Worm (Caenorhabditis elegans) whole organism, young adult: ENCODE measurements around the gene Y48A6B.9.
A peak's percentile ranks its signal among the peaks of the same experiment; 100 is the strongest.

Source experiments
- B0019.2 ChIP-seq: fragments of 200-800 bp; sonication (Bioruptor generic); conservative IDR thresholded peaks from 2 replicates; pipeline ENCODE4 v1.3.6; 2022; ENCODE audit warnings: missing genetic modification reagents, missing genetic modification characterization, missing compliant biosample characterization
- B0035.1 ChIP-seq: sonication (generic microtip); optimal IDR thresholded peaks from 2 replicates; lab custom pipeline; 2016; ENCODE audit warnings: missing genetic modification characterization, mild to moderate bottlenecking, missing compliant biosample characterization, missing genotype, missing genetic modification reagents
- C06A6.2 ChIP-seq: fragments of 200-800 bp; sonication (Bioruptor generic); conservative IDR thresholded peaks from 2 replicates; pipeline ENCODE4 v1.3.6; 2022; ENCODE audit warnings: missing genetic modification characterization, missing compliant biosample characterization
- F23B12.7 ChIP-seq: sonication (generic microtip); optimal IDR thresholded peaks from 2 replicates; lab custom pipeline; 2017; ENCODE audit warnings: missing genetic modification characterization, mild to moderate bottlenecking, missing compliant biosample characterization, antibody characterized with exemption, moderate library complexity; ENCODE audit not compliant: insufficient read depth
- F49E8.2 ChIP-seq: sonication (generic microtip); optimal IDR thresholded peaks from 3 replicates; lab custom pipeline; 2017; ENCODE audit warnings: missing genetic modification characterization, mild to moderate bottlenecking, missing compliant biosample characterization, antibody characterized with exemption, moderate library complexity; ENCODE audit not compliant: insufficient read depth
- F52B5.7 ChIP-seq: sonication (generic microtip); optimal IDR thresholded peaks from 2 replicates; lab custom pipeline; 2016; ENCODE audit warnings: mild to moderate bottlenecking, missing genetic modification characterization, missing compliant biosample characterization
- T26A5.8 ChIP-seq: sonication (generic microtip); optimal IDR thresholded peaks from 2 replicates; lab custom pipeline; 2016; ENCODE audit warnings: missing genetic modification characterization, missing compliant biosample characterization
- Y53G8AR.9 ChIP-seq: fragments of 200-800 bp; sonication (Bioruptor generic); conservative IDR thresholded peaks from 2 replicates; pipeline ENCODE4 v1.3.6; 2022; ENCODE audit warnings: missing genetic modification reagents, missing genetic modification characterization, missing compliant biosample characterization
- Y56A3A.18 ChIP-seq: fragments of 200-800 bp; sonication (Bioruptor generic); IDR thresholded peaks from 2 replicates; pipeline ENCODE4 v1.3.6; 2022; ENCODE audit warnings: missing genetic modification reagents, missing genetic modification characterization, missing compliant biosample characterization
- akir-1 ChIP-seq: fragments of 200-800 bp; sonication (Bioruptor generic); optimal IDR thresholded peaks from 2 replicates; lab custom pipeline; 2018; ENCODE audit warnings: mild to moderate bottlenecking, missing genetic modification characterization, moderate library complexity, missing compliant biosample characterization
- aptf-3 ChIP-seq: fragments of 200-800 bp; sonication (Bioruptor generic); IDR thresholded peaks from 2 replicates; pipeline ENCODE4 v1.3.6; 2022; ENCODE audit warnings: missing genetic modification characterization, missing compliant biosample characterization
- atf-7 ChIP-seq: sonication (generic microtip); optimal IDR thresholded peaks from 2 replicates; lab custom pipeline; 2017; ENCODE audit warnings: mild to moderate bottlenecking, missing genetic modification characterization, missing compliant biosample characterization
- attf-5 ChIP-seq: fragments of 200-800 bp; sonication (Bioruptor generic); optimal IDR thresholded peaks from 2 replicates; lab custom pipeline; 2018; ENCODE audit warnings: mild to moderate bottlenecking, missing genetic modification characterization, missing compliant biosample characterization
- attf-6 ChIP-seq: fragments of 200-800 bp; sonication (Bioruptor generic); IDR thresholded peaks from 2 replicates; pipeline ENCODE4 v1.3.6; 2022; ENCODE audit warnings: missing genetic modification reagents, missing genetic modification characterization, missing compliant biosample characterization
- cebp-1 ChIP-seq, 2 experiments: fragments of 200-800 bp in 1 of 2; sonication (Bioruptor generic) in 1 of 2; sonication (generic microtip) in 1 of 2; IDR thresholded peaks in 1 of 2; optimal IDR thresholded peaks in 1 of 2; 2 replicates each; pipeline versions ENCODE4 v1.3.6 to Lab custom; 2017 to 2022; ENCODE audit warnings: missing compliant biosample characterization in 2 of 2, missing genetic modification characterization in 2 of 2, mild to moderate bottlenecking in 1 of 2, missing genetic modification reagents in 1 of 2, moderate library complexity in 1 of 2
- ceh-58 ChIP-seq: fragments of 200-800 bp; sonication (Bioruptor generic); IDR thresholded peaks from 2 replicates; pipeline ENCODE4 v1.3.6; 2022; ENCODE audit warnings: missing genetic modification characterization, missing compliant biosample characterization
- chd-7 ChIP-seq: sonication (generic microtip); optimal IDR thresholded peaks from 2 replicates; lab custom pipeline; 2016; ENCODE audit warnings: mild to moderate bottlenecking, missing genetic modification characterization, moderate library complexity, missing compliant biosample characterization
- egl-44 ChIP-seq: fragments of 200-800 bp; sonication (Bioruptor generic); IDR thresholded peaks from 2 replicates; pipeline ENCODE4 v1.3.6; 2022; ENCODE audit warnings: missing genetic modification reagents, missing genetic modification characterization, missing compliant biosample characterization
- egrh-3 ChIP-seq: fragments of 200-800 bp; sonication (Bioruptor generic); IDR thresholded peaks from 2 replicates; pipeline ENCODE4 v1.3.6; 2022; ENCODE audit warnings: missing genetic modification reagents, missing genetic modification characterization, missing compliant biosample characterization
- ekl-4 ChIP-seq: fragments of 200-800 bp; sonication (Bioruptor generic); IDR thresholded peaks from 2 replicates; pipeline ENCODE4 v1.3.6; 2022; ENCODE audit warnings: missing genetic modification reagents, missing genetic modification characterization, missing compliant biosample characterization
- fkh-3 ChIP-seq: sonication (generic microtip); optimal IDR thresholded peaks from 2 replicates; lab custom pipeline; 2016; ENCODE audit warnings: mild to moderate bottlenecking, missing genetic modification characterization, missing compliant biosample characterization
- gei-17 ChIP-seq: fragments of 200-800 bp; sonication (Bioruptor generic); optimal IDR thresholded peaks from 2 replicates; lab custom pipeline; 2018; ENCODE audit warnings: mild to moderate bottlenecking, missing genetic modification characterization, missing compliant biosample characterization
- hmg-1.2 ChIP-seq: fragments of 200-800 bp; sonication (Bioruptor generic); IDR thresholded peaks from 2 replicates; pipeline ENCODE4 v1.3.6; 2022; ENCODE audit warnings: missing genetic modification reagents, missing genetic modification characterization, missing compliant biosample characterization
- lag-1 ChIP-seq: fragments of 200-800 bp; sonication (Bioruptor generic); IDR thresholded peaks from 2 replicates; pipeline ENCODE4 v1.3.6; 2022; ENCODE audit warnings: missing genetic modification reagents, missing genetic modification characterization, missing compliant biosample characterization
- let-526 ChIP-seq: fragments of 200-800 bp; sonication (Bioruptor generic); IDR thresholded peaks from 2 replicates; pipeline ENCODE4 v1.3.6; 2022; ENCODE audit warnings: missing genetic modification reagents, missing genetic modification characterization, missing compliant biosample characterization
- let-607 ChIP-seq, 2 experiments: fragments of 200-800 bp in 1 of 2; sonication (Bioruptor generic) in 1 of 2; sonication (generic microtip) in 1 of 2; optimal IDR thresholded peaks; 2 replicates each; lab custom pipeline; 2016 to 2018; ENCODE audit warnings: mild to moderate bottlenecking in 2 of 2, missing compliant biosample characterization in 2 of 2, missing genetic modification characterization in 2 of 2, moderate library complexity in 2 of 2, missing genotype in 1 of 2
- lin-26 ChIP-seq: fragments of 200-800 bp; sonication (Bioruptor generic); IDR thresholded peaks from 2 replicates; pipeline ENCODE4 v1.3.6; 2022; ENCODE audit warnings: missing genetic modification reagents, missing genetic modification characterization, missing compliant biosample characterization
- lin-35 ChIP-seq, 3 experiments: fragments of 150-350 bp in 2 of 3; sonication (generic microtip) in 1 of 3; optimal IDR thresholded peaks; 2 replicates each; lab custom pipeline; 2014 to 2018; ENCODE audit warnings: missing biosample characterization in 3 of 3, missing genetic modification characterization in 3 of 3, missing genetic modification reagents in 3 of 3
- lin-54 ChIP-seq: fragments of 200-800 bp; sonication (Bioruptor generic); optimal IDR thresholded peaks from 2 replicates; lab custom pipeline; 2018; ENCODE audit warnings: mild to moderate bottlenecking, missing genetic modification characterization, missing compliant biosample characterization
- lir-1 ChIP-seq: fragments of 200-800 bp; sonication (Bioruptor generic); conservative IDR thresholded peaks from 2 replicates; pipeline ENCODE4 v1.3.6; 2022; ENCODE audit warnings: missing genetic modification reagents, missing genetic modification characterization, missing compliant biosample characterization
- lsl-1 ChIP-seq: fragments of 200-800 bp; sonication (Bioruptor generic); optimal IDR thresholded peaks from 2 replicates; lab custom pipeline; 2018; ENCODE audit warnings: mild to moderate bottlenecking, missing genetic modification characterization, moderate library complexity, missing compliant biosample characterization
- madf-10 ChIP-seq: sonication (generic microtip); optimal IDR thresholded peaks from 2 replicates; lab custom pipeline; 2016; ENCODE audit warnings: mild to moderate bottlenecking, missing genetic modification characterization, missing compliant biosample characterization
- madf-8 ChIP-seq: fragments of 200-800 bp; sonication (Bioruptor generic); conservative IDR thresholded peaks from 2 replicates; pipeline ENCODE4 v1.3.6; 2022; ENCODE audit warnings: missing genetic modification reagents, missing genetic modification characterization, missing compliant biosample characterization
- mxl-1 ChIP-seq: sonication (generic microtip); optimal IDR thresholded peaks from 2 replicates; lab custom pipeline; 2016; ENCODE audit warnings: missing genetic modification characterization, missing compliant biosample characterization
- nfya-2 ChIP-seq: fragments of 200-800 bp; sonication (Bioruptor generic); IDR thresholded peaks from 2 replicates; pipeline ENCODE4 v1.3.6; 2022; ENCODE audit warnings: missing genetic modification reagents, missing genetic modification characterization, missing compliant biosample characterization
- nfyb-1 ChIP-seq: fragments of 200-800 bp; sonication (Bioruptor generic); IDR thresholded peaks from 2 replicates; pipeline ENCODE4 v1.3.6; 2022; ENCODE audit warnings: missing genetic modification reagents, missing genetic modification characterization, missing compliant biosample characterization
- nhr-120 ChIP-seq: fragments of 200-800 bp; sonication (Bioruptor generic); IDR thresholded peaks from 2 replicates; pipeline ENCODE4 v1.3.6; 2022; ENCODE audit warnings: missing genetic modification characterization, missing compliant biosample characterization
- nhr-27 ChIP-seq: fragments of 200-800 bp; sonication (Bioruptor generic); optimal IDR thresholded peaks from 2 replicates; lab custom pipeline; 2018; ENCODE audit warnings: mild to moderate bottlenecking, missing genetic modification characterization, moderate library complexity, missing compliant biosample characterization
- pbrm-1 ChIP-seq: fragments of 200-800 bp; sonication (Bioruptor generic); IDR thresholded peaks from 2 replicates; pipeline ENCODE4 v1.3.6; 2022; ENCODE audit warnings: missing genetic modification reagents, missing genetic modification characterization, missing compliant biosample characterization
- pha-4 ChIP-seq: fragments of 150-350 bp; sonication (generic microtip); optimal IDR thresholded peaks from 2 replicates; lab custom pipeline; 2014; ENCODE audit warnings: missing biosample characterization, missing genetic modification reagents, missing genetic modification characterization
- rcor-1 ChIP-seq: fragments of 200-800 bp; sonication (Bioruptor generic); IDR thresholded peaks from 2 replicates; pipeline ENCODE4 v1.3.6; 2022; ENCODE audit warnings: missing genetic modification reagents, missing genetic modification characterization, missing compliant biosample characterization
- snpc-1.1 ChIP-seq: sonication (generic microtip); optimal IDR thresholded peaks from 2 replicates; lab custom pipeline; 2017; ENCODE audit warnings: missing genetic modification characterization, mild to moderate bottlenecking, missing compliant biosample characterization, antibody characterized with exemption, moderate library complexity, missing genotype, missing genetic modification reagents; ENCODE audit not compliant: insufficient read depth
- snpc-3.4 ChIP-seq: sonication (generic microtip); optimal IDR thresholded peaks from 2 replicates; lab custom pipeline; 2017; ENCODE audit warnings: missing genetic modification characterization, mild to moderate bottlenecking, missing compliant biosample characterization, antibody characterized with exemption, moderate library complexity, missing genotype, missing genetic modification reagents
- zim-3 ChIP-seq: sonication (generic microtip); optimal IDR thresholded peaks from 2 replicates; lab custom pipeline; 2017; ENCODE audit warnings: mild to moderate bottlenecking, missing genetic modification characterization, moderate library complexity, missing compliant biosample characterization
- ztf-25 ChIP-seq: fragments of 200-800 bp; sonication (Bioruptor generic); IDR thresholded peaks from 2 replicates; pipeline ENCODE4 v1.3.6; 2022; ENCODE audit warnings: missing genetic modification reagents, missing genetic modification characterization, missing compliant biosample characterization
- ztf-6 ChIP-seq: fragments of 200-800 bp; sonication (Bioruptor generic); IDR thresholded peaks from 2 replicates; pipeline ENCODE4 v1.3.6; 2022; ENCODE audit warnings: missing genetic modification reagents, missing genetic modification characterization, missing compliant biosample characterization

Gene Y48A6B.9

ce11 chrIII:10989491-10990032 lies 43.4 kb upstream of the Y48A6B.9 start (continued):
- TF ChIP-seq atf-7 (tag; lab: Kevin White, UChicago) (peak; percentile 96), snpc-3.4 (tag; lab: Kevin White, UChicago) (peak; percentile 97), lsl-1 (GFP tag; lab: Kevin White, UChicago) (peak; percentile 70), akir-1 (GFP tag; lab: Kevin White, UChicago) (peak; percentile 88), ceh-58 (peak; percentile 86), nfyb-1 (GFP tag; lab: Robert Waterston, UW) (peak; percentile 98), ekl-4 (GFP tag; lab: Robert Waterston, UW) (peak; percentile 95), madf-8 (GFP tag; lab: Robert Waterston, UW) (peak; percentile 60), nfya-2 (GFP tag; lab: Robert Waterston, UW) (peak; percentile 79; the same call in 1 of the 2 replicates), attf-5 (peak; percentile 93), B0035.1 (tag; lab: Kevin White, UChicago) (peak; percentile 90), madf-10 (tag; lab: Kevin White, UChicago) (peak; percentile 92), cebp-1 (GFP tag; IDR thresholded peaks at IDR 0.05; lab: Robert Waterston, UW) (peak; percentile 99), cebp-1 (tag; optimal IDR thresholded peaks at IDR 0.05; lab: Kevin White, UChicago) (peak; percentile 100), F49E8.2 (peak; percentile 78), egl-44 (GFP tag; lab: Robert Waterston, UW) (peak; percentile 97), B0019.2 (GFP tag; lab: Robert Waterston, UW) (peak; percentile 65; the same call in 1 of the 2 replicates), egrh-3 (GFP tag; lab: Robert Waterston, UW) (peak; percentile 85), lag-1 (peak; percentile 88), mxl-1 (peak; percentile 97), attf-6 (peak; percentile 82), zim-3 (tag; lab: Kevin White, UChicago) (peak; percentile 98), C06A6.2 (GFP tag; lab: Robert Waterston, UW) (peak; percentile 92), T26A5.8 (peak; percentile 95), lin-54 (peak; percentile 90), lin-26 (GFP tag; lab: Robert Waterston, UW) (peak; percentile 98), nhr-120 (GFP tag; lab: Robert Waterston, UW) (peak; percentile 90), chd-7 (tag; lab: Kevin White, UChicago) (peak; percentile 97), lin-35 (GFP tag; optimal IDR thresholded peaks at IDR 0.05; lab: Kevin White, UChicago) (peak in 2 of 3 experiments; percentile 65 to 93), ztf-6 (peak; percentile 47; the same call in 1 of the 2 replicates), fkh-3 (peak; percentile 93), snpc-1.1 (tag; lab: Kevin White, UChicago) (peak; percentile 97), rcor-1 (peak; percentile 95), let-526 (peak; percentile 93), aptf-3 (GFP tag; lab: Robert Waterston, UW) (peak; percentile 94), Y53G8AR.9 (GFP tag; lab: Robert Waterston, UW) (peak; percentile 92), ztf-25 (peak; percentile 97), let-607 (tag; optimal IDR thresholded peaks at IDR 0.05; lab: Kevin White, UChicago) (peak; percentile 84 to 89), Y56A3A.18 (GFP tag; lab: Robert Waterston, UW) (peak; percentile 98), lir-1 (GFP tag; lab: Robert Waterston, UW) (peak; percentile 90), F23B12.7 (tag; lab: Kevin White, UChicago) (peak; percentile 90), hmg-1.2 (peak; percentile 96), nhr-27 (tag; lab: Kevin White, UChicago) (peak; percentile 88), gei-17 (GFP tag; lab: Kevin White, UChicago) (peak; percentile 91), pha-4 (tag; lab: Kevin White, UChicago) (no peak), pbrm-1 (peak; percentile 92), F52B5.7 (peak; percentile 97)
